Fruit fly (Drosophila melanogaster) whole organism, embryonic: Measurements from ENCODE around the gene Sbds.
A peak's percentile ranks its signal among the peaks of the same experiment; 100 is the strongest.

Experiments
- Atf6 ChIP-seq: fragments of 200-800 bp; sonication (Bioruptor generic); IDR thresholded peaks from 2 replicates; pipeline ENCODE4 v1.3.6; 2022; ENCODE audit warnings: missing biosample characterization, missing genetic modification characterization
- CG11093 ChIP-seq: fragments of 200-800 bp; sonication (Bioruptor generic); IDR thresholded peaks from 3 replicates; pipeline ENCODE4 v1.3.6; 2022; ENCODE audit warnings: missing biosample characterization, missing genetic modification characterization
- CG11398 ChIP-seq: fragments of 200-800 bp; sonication (Bioruptor generic); optimal IDR thresholded peaks from 2 replicates; lab custom pipeline; 2016; ENCODE audit warnings: missing biosample characterization, missing genetic modification characterization
- CG11560 ChIP-seq: fragments of 200-800 bp; sonication (Bioruptor generic); IDR thresholded peaks from 3 replicates; pipeline ENCODE4 v1.3.6; 2022; ENCODE audit warnings: missing biosample characterization, missing genetic modification characterization
- CG14014 ChIP-seq: fragments of 200-800 bp; sonication (Bioruptor generic); IDR thresholded peaks from 2 replicates; pipeline ENCODE4 v1.3.6; 2022; ENCODE audit warnings: missing biosample characterization, missing genetic modification characterization
- CG17186 ChIP-seq: fragments of 200-800 bp; sonication (Bioruptor generic); optimal IDR thresholded peaks from 3 replicates; lab custom pipeline; 2017; ENCODE audit warnings: missing biosample characterization, missing genetic modification reagents, missing genetic modification characterization
- CG17802 ChIP-seq: fragments of 200-800 bp; sonication (Bioruptor generic); optimal IDR thresholded peaks from 2 replicates; lab custom pipeline; 2018; ENCODE audit warnings: missing biosample characterization, mild to moderate bottlenecking, missing genetic modification characterization, moderate library complexity
- CG2712 ChIP-seq: fragments of 200-800 bp; optimal IDR thresholded peaks from 3 replicates; lab custom pipeline; 2019; ENCODE audit warnings: missing biosample characterization, mild to moderate bottlenecking, missing genetic modification characterization, moderate library complexity
- CG32532 ChIP-seq: fragments of 200-800 bp; sonication (Bioruptor generic); IDR thresholded peaks from 2 replicates; pipeline ENCODE4 v1.3.6; 2022; ENCODE audit warnings: missing biosample characterization, missing genetic modification characterization
- CG32767 ChIP-seq: fragments of 200-800 bp; sonication (Bioruptor generic); IDR thresholded peaks from 2 replicates; pipeline ENCODE4 v1.3.6; 2022; ENCODE audit warnings: missing biosample characterization, missing genetic modification characterization
- CG4282 ChIP-seq: fragments of 200-800 bp; sonication (Bioruptor generic); optimal IDR thresholded peaks from 2 replicates; lab custom pipeline; 2016; ENCODE audit warnings: missing biosample characterization, missing genetic modification characterization
- CG7839 ChIP-seq: fragments of 200-800 bp; sonication (Bioruptor generic); optimal IDR thresholded peaks from 3 replicates; lab custom pipeline; 2018; ENCODE audit warnings: missing biosample characterization, mild to moderate bottlenecking, missing genetic modification characterization, moderate library complexity
- CG7963 ChIP-seq: fragments of 200-800 bp; sonication (Bioruptor generic); IDR thresholded peaks from 3 replicates; pipeline ENCODE4 v1.3.6; 2022; ENCODE audit warnings: missing biosample characterization, missing genetic modification characterization; ENCODE audit not compliant: partially characterized antibody
- Deaf1 ChIP-seq: fragments of 200-800 bp; optimal IDR thresholded peaks from 3 replicates; lab custom pipeline; 2019; ENCODE audit warnings: missing biosample characterization, mild to moderate bottlenecking, missing genetic modification characterization, moderate library complexity
- Hr51 ChIP-seq, 2 experiments: fragments of 200-800 bp; sonication (Bioruptor generic); optimal IDR thresholded peaks; 2 replicates in 1 of 2; 3 replicates in 1 of 2; lab custom pipeline; 2016 to 2018; ENCODE audit warnings: missing biosample characterization in 2 of 2, missing genetic modification characterization in 2 of 2, mild to moderate bottlenecking in 1 of 2, moderate library complexity in 1 of 2
- MESR4 ChIP-seq: fragments of 200-800 bp; sonication (Bioruptor generic); optimal IDR thresholded peaks from 2 replicates; lab custom pipeline; 2018; ENCODE audit warnings: missing biosample characterization, mild to moderate bottlenecking, missing genetic modification characterization, moderate library complexity
- MTF-1 ChIP-seq: fragments of 200-800 bp; sonication (Bioruptor generic); optimal IDR thresholded peaks from 2 replicates; lab custom pipeline; 2018; ENCODE audit warnings: missing biosample characterization, mild to moderate bottlenecking, missing genetic modification characterization, borderline replicate concordance
- Nf-YA ChIP-seq: fragments of 200-800 bp; sonication (Bioruptor generic); IDR thresholded peaks from 2 replicates; pipeline ENCODE4 v1.3.6; 2022; ENCODE audit warnings: missing biosample characterization, missing genetic modification characterization
- Nf-YC ChIP-seq: fragments of 200-800 bp; optimal IDR thresholded peaks from 3 replicates; lab custom pipeline; 2019; ENCODE audit warnings: missing biosample characterization, mild to moderate bottlenecking, missing genetic modification characterization, moderate library complexity
- Oli ChIP-seq: fragments of 200-800 bp; sonication (Bioruptor generic); optimal IDR thresholded peaks from 2 replicates; lab custom pipeline; 2018; ENCODE audit warnings: missing biosample characterization, mild to moderate bottlenecking, missing genetic modification characterization, moderate library complexity
- Scr ChIP-seq: fragments of 200-800 bp; sonication (Bioruptor generic); IDR thresholded peaks from 2 replicates; pipeline ENCODE4 v1.3.6; 2022; ENCODE audit warnings: missing biosample characterization, missing genetic modification characterization; ENCODE audit not compliant: partially characterized antibody
- Sin3A ChIP-seq: fragments of >200 bp; optimal IDR thresholded peaks from 2 replicates; lab custom pipeline; 2018
- Vsx1 ChIP-seq: fragments of 200-800 bp; sonication (Bioruptor generic); optimal IDR thresholded peaks from 2 replicates; lab custom pipeline; 2017; ENCODE audit warnings: missing biosample characterization, mild to moderate bottlenecking, missing genetic modification characterization, missing genetic modification reagents
- ap ChIP-seq: fragments of 200-800 bp; sonication (Bioruptor generic); IDR thresholded peaks from 2 replicates; pipeline ENCODE4 v1.3.6; 2022; ENCODE audit warnings: missing biosample characterization, missing genetic modification characterization
- bbx ChIP-seq: fragments of 200-800 bp; sonication (Bioruptor generic); IDR thresholded peaks from 2 replicates; pipeline ENCODE4 v1.3.6; 2022; ENCODE audit warnings: missing biosample characterization, missing genetic modification characterization; ENCODE audit not compliant: partially characterized antibody
- btn ChIP-seq: fragments of 200-800 bp; sonication (Bioruptor generic); optimal IDR thresholded peaks from 2 replicates; lab custom pipeline; 2016; ENCODE audit warnings: missing biosample characterization, missing genetic modification characterization
- cg ChIP-seq: fragments of 200-800 bp; sonication (Bioruptor generic); optimal IDR thresholded peaks from 3 replicates; lab custom pipeline; 2019; ENCODE audit warnings: missing biosample characterization, mild to moderate bottlenecking, missing genetic modification characterization, moderate library complexity
- chinmo ChIP-seq: fragments of 200-800 bp; sonication (Bioruptor generic); IDR thresholded peaks from 4 replicates; pipeline ENCODE4 v1.3.6; 2022; ENCODE audit warnings: missing biosample characterization, missing genetic modification characterization; ENCODE audit not compliant: partially characterized antibody
- ci ChIP-seq: fragments of 200-800 bp; sonication (Bioruptor generic); IDR thresholded peaks from 3 replicates; pipeline ENCODE4 v1.3.6; 2022; ENCODE audit warnings: missing biosample characterization, missing genetic modification characterization
- cwo ChIP-seq: fragments of 200-800 bp; sonication (Bioruptor generic); optimal IDR thresholded peaks from 3 replicates; lab custom pipeline; 2017; ENCODE audit warnings: missing biosample characterization, missing genetic modification characterization, mild to moderate bottlenecking, moderate library complexity, missing genetic modification reagents
- emc ChIP-seq: fragments of 200-800 bp; sonication (Bioruptor generic); optimal IDR thresholded peaks from 2 replicates; lab custom pipeline; 2016; ENCODE audit warnings: missing biosample characterization, missing genetic modification characterization
- ems ChIP-seq: fragments of 200-800 bp; sonication (Bioruptor generic); optimal IDR thresholded peaks from 3 replicates; lab custom pipeline; 2016; ENCODE audit warnings: missing biosample characterization, missing genetic modification characterization
- gro ChIP-seq: fragments of 200-800 bp; sonication (Bioruptor generic); optimal IDR thresholded peaks from 2 replicates; lab custom pipeline; 2016; ENCODE audit warnings: missing biosample characterization, missing genetic modification characterization
- h ChIP-seq: fragments of >200 bp; optimal IDR thresholded peaks from 2 replicates; lab custom pipeline; 2017
- hkb ChIP-seq, 2 experiments: fragments of 200-800 bp in 1 of 2; fragments of >200 bp in 1 of 2; sonication (Bioruptor generic) in 1 of 2; IDR thresholded peaks in 1 of 2; optimal IDR thresholded peaks in 1 of 2; 2 replicates each; pipeline versions ENCODE4 v1.3.6 to Lab custom; 2017 to 2022; ENCODE audit warnings: missing biosample characterization in 1 of 2, missing genetic modification characterization in 1 of 2
- inv ChIP-seq: fragments of 200-800 bp; sonication (Bioruptor generic); IDR thresholded peaks from 2 replicates; pipeline ENCODE4 v1.3.6; 2022; ENCODE audit warnings: missing biosample characterization, missing genetic modification characterization; ENCODE audit not compliant: partially characterized antibody
- ken ChIP-seq: fragments of 200-800 bp; sonication (Bioruptor generic); IDR thresholded peaks from 3 replicates; pipeline ENCODE4 v1.3.6; 2022; ENCODE audit warnings: missing biosample characterization, missing genetic modification characterization
- luna ChIP-seq: fragments of 200-800 bp; sonication (Bioruptor generic); optimal IDR thresholded peaks from 2 replicates; lab custom pipeline; 2016; ENCODE audit warnings: missing biosample characterization, missing genetic modification characterization
- mirr ChIP-seq: fragments of 200-800 bp; sonication (Bioruptor generic); optimal IDR thresholded peaks from 3 replicates; lab custom pipeline; 2018; ENCODE audit warnings: missing biosample characterization, mild to moderate bottlenecking, missing genetic modification characterization
- nerfin-1 ChIP-seq: fragments of 200-800 bp; sonication (Bioruptor generic); optimal IDR thresholded peaks from 3 replicates; lab custom pipeline; 2019; ENCODE audit warnings: missing biosample characterization, mild to moderate bottlenecking, missing genetic modification characterization, moderate library complexity
- pan ChIP-seq, 4 experiments: fragments of >200 bp in 3 of 4; fragments of 200-800 bp in 1 of 4; sonication (Bioruptor generic) in 1 of 4; optimal IDR thresholded peaks in 3 of 4; IDR thresholded peaks in 1 of 4; 2 replicates each; pipeline versions ENCODE4 v1.3.6 to Lab custom; 2017 to 2022; ENCODE audit warnings: missing biosample characterization in 2 of 4, missing genetic modification characterization in 2 of 4, mixed read lengths in 1 of 4
- pros ChIP-seq: fragments of 200-800 bp; sonication (Bioruptor generic); optimal IDR thresholded peaks from 3 replicates; lab custom pipeline; 2019; ENCODE audit warnings: missing biosample characterization, mild to moderate bottlenecking, missing genetic modification characterization, moderate library complexity
- sc ChIP-seq, 3 experiments: fragments of >200 bp in 2 of 3; fragments of 200-800 bp in 1 of 3; sonication (Bioruptor generic) in 1 of 3; optimal IDR thresholded peaks; 2 replicates in 2 of 3; 3 replicates in 1 of 3; lab custom pipeline; 2017; ENCODE audit warnings: mild to moderate bottlenecking in 1 of 3, missing biosample characterization in 1 of 3, missing genetic modification characterization in 1 of 3, missing genetic modification reagents in 1 of 3
- so ChIP-seq: fragments of 200-800 bp; sonication (Bioruptor generic); IDR thresholded peaks from 3 replicates; pipeline ENCODE4 v1.3.6; 2022; ENCODE audit warnings: missing biosample characterization, missing genetic modification characterization
- stc ChIP-seq: fragments of 200-800 bp; sonication (Bioruptor generic); IDR thresholded peaks from 2 replicates; pipeline ENCODE4 v1.3.6; 2022; ENCODE audit warnings: missing biosample characterization, missing genetic modification characterization
- toy ChIP-seq: fragments of 200-800 bp; sonication (Bioruptor generic); IDR thresholded peaks from 2 replicates; pipeline ENCODE4 v1.3.6; 2022; ENCODE audit warnings: missing biosample characterization, missing genetic modification characterization
- yki ChIP-seq: fragments of >200 bp; optimal IDR thresholded peaks from 3 replicates; lab custom pipeline; 2018
- zen2 ChIP-seq: fragments of 200-800 bp; sonication (Bioruptor generic); IDR thresholded peaks from 3 replicates; pipeline ENCODE4 v1.3.6; 2022; ENCODE audit warnings: missing biosample characterization, missing genetic modification characterization; ENCODE audit not compliant: partially characterized antibody

Gene Sbds

DNA sequence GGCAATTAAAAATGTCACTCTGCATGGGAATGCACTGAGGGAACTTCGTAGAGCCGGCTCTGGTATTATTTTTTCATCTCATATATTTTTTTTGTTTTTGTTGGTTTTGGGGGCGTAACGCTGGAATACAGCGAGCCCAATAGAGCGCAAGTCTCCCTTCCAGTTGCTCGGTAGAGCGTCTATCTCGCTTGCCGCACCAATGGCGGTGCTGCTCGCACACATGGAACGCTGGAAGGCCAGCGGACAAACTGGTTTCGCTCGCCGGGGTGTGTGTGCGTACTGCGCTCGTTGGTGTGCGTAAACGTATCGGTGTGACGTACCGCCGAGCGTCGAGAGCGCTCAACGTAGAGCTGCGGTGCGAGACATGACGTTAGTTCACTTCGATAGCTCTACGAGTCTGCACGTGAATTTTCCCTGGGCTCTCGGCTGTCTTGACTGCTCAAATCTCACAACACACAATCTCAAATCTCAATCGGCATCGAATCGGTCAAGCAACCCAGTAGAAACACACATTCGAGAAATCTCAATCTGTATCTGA, 37.1 kb downstream of the Sbds start, which contains the start of gene vvl (continued):
- TF ChIP-seq ci, result peak; percentile 63; the same call in 2 of the 3 replicates
- no peak for TF ChIP-seq mirr (GFP tag; lab: Kevin White, UChicago)
- TF ChIP-seq Atf6, result peak; percentile 39; the same call in 1 of the 2 replicates
- TF ChIP-seq nerfin-1 (tag; lab: Kevin White, UChicago), result peak; percentile 94
- TF ChIP-seq zen2 (GFP tag; lab: Robert Waterston, UW), result 0 out of 3 replicates have a peak, but pooled peaks have one; percentile 62
- TF ChIP-seq emc (GFP tag; lab: Kevin White, UChicago), result no peak
- 0 out of 2 replicates have a peak, but pooled peaks have one; percentile 28 for TF ChIP-seq CG32767 (GFP tag; lab: Robert Waterston, UW)
- TF ChIP-seq pan (optimal IDR thresholded peaks at IDR 0.05; lab: Kevin White, UChicago), result no peak
- TF ChIP-seq pan (GFP tag; optimal IDR thresholded peaks at IDR 0.05 in 1 of 2, IDR thresholded peaks at IDR 0.05 in 1 of 2), result no peak
- no peak for TF ChIP-seq h (lab: Kevin White, UChicago)
- TF ChIP-seq gro (GFP tag; lab: Kevin White, UChicago), result peak; percentile 5
- TF ChIP-seq CG17186 (GFP tag; lab: Kevin White, UChicago), result no peak
- TF ChIP-seq CG7839 (tag; lab: Kevin White, UChicago), result no peak
- TF ChIP-seq Hr51 (GFP tag; optimal IDR thresholded peaks at IDR 0.05; lab: Kevin White, UChicago), result no peak
- TF ChIP-seq Oli (tag; lab: Kevin White, UChicago), result no peak
- peak; percentile 71 for TF ChIP-seq Deaf1 (tag; lab: Kevin White, UChicago)
- peak; percentile 26; the same call in 2 of the 3 replicates for TF ChIP-seq so
- TF ChIP-seq hkb (optimal IDR thresholded peaks at IDR 0.05; lab: Kevin White, UChicago), result no peak
- 0 out of 2 replicates have a peak, but pooled peaks have one; percentile 16 for TF ChIP-seq hkb (GFP tag; IDR thresholded peaks at IDR 0.05; lab: Robert Waterston, UW)
- TF ChIP-seq pros (GFP tag; lab: Kevin White, UChicago), result peak; percentile 61
- TF ChIP-seq CG17802, result no peak
- TF ChIP-seq btn (GFP tag; lab: Kevin White, UChicago), result no peak
- no peak for TF ChIP-seq ap (GFP tag; lab: Robert Waterston, UW)
- TF ChIP-seq CG4282 (GFP tag; lab: Kevin White, UChicago), result no peak
- TF ChIP-seq Nf-YC (tag; lab: Kevin White, UChicago), result peak; percentile 98
- TF ChIP-seq Vsx1 (GFP tag; lab: Kevin White, UChicago), result peak; percentile 27
- TF ChIP-seq CG2712 (tag; lab: Kevin White, UChicago), result peak; percentile 14
- no peak for TF ChIP-seq luna (GFP tag; lab: Kevin White, UChicago)
- TF ChIP-seq CG11093 (GFP tag; lab: Robert Waterston, UW), result no peak
- TF ChIP-seq inv (GFP tag; lab: Robert Waterston, UW), result peak; percentile 30; the same call in 1 of the 2 replicates
- TF ChIP-seq CG11398 (GFP tag; lab: Kevin White, UChicago), result no peak
- TF ChIP-seq chinmo (GFP tag; lab: Robert Waterston, UW), result peak; percentile 93; the same call in 3 of the 4 replicates
- no peak for TF ChIP-seq sc (optimal IDR thresholded peaks at IDR 0.05; lab: Kevin White, UChicago)
- no peak for TF ChIP-seq sc (GFP tag; optimal IDR thresholded peaks at IDR 0.05; lab: Kevin White, UChicago)
- TF ChIP-seq cg (GFP tag; lab: Kevin White, UChicago), result peak; percentile 98
- TF ChIP-seq Scr (GFP tag; lab: Robert Waterston, UW), result peak; percentile 52
- no peak for TF ChIP-seq CG7963
- TF ChIP-seq bbx, result peak; percentile 46
- TF ChIP-seq MESR4 (GFP tag; lab: Kevin White, UChicago), result no peak
- TF ChIP-seq ken (GFP tag; lab: Robert Waterston, UW), result no peak
- TF ChIP-seq stc, result peak; percentile 46; the same call in 1 of the 2 replicates
- TF ChIP-seq ems, result no peak
- peak; percentile 8 for TF ChIP-seq cwo (GFP tag; lab: Kevin White, UChicago)
- no peak for TF ChIP-seq CG11560 (tag; lab: Robert Waterston, UW)
- TF ChIP-seq Sin3A, result no peak
- TF ChIP-seq yki (lab: Kevin White, UChicago), result no peak
- TF ChIP-seq CG32532, result peak; percentile 42; the same call in 1 of the 2 replicates
- peak; percentile 93 for TF ChIP-seq Nf-YA (GFP tag; lab: Robert Waterston, UW)
- no peak for TF ChIP-seq toy (GFP tag; lab: Robert Waterston, UW)
- TF ChIP-seq MTF-1 (GFP tag; lab: Kevin White, UChicago), result no peak
- TF ChIP-seq CG14014 (GFP tag; lab: Robert Waterston, UW), result no peak
